Worm (Caenorhabditis elegans) whole organism, L3 larva: Measurements from ENCODE around the gene R09B5.11.

Experiments
- fkh-10 ChIP-seq: sonication (generic microtip); optimal IDR thresholded peaks from 2 replicates; lab custom pipeline; 2017; ENCODE audit warnings: missing biosample characterization, missing genetic modification reagents, missing genetic modification characterization
- mdl-1 ChIP-seq: fragments of 150-350 bp; optimal IDR thresholded peaks from 2 replicates; lab custom pipeline; 2014; ENCODE audit warnings: missing biosample characterization, missing genetic modification characterization
- mml-1 ChIP-seq: fragments of 150-350 bp; sonication (generic microtip); optimal IDR thresholded peaks from 3 replicates; lab custom pipeline; 2014; ENCODE audit warnings: missing biosample characterization, missing genetic modification characterization
- nhr-11 ChIP-seq: fragments of 150-350 bp; optimal IDR thresholded peaks from 2 replicates; lab custom pipeline; 2014; ENCODE audit warnings: missing biosample characterization, missing genetic modification characterization
- pha-4 ChIP-seq: fragments of 150-350 bp; optimal IDR thresholded peaks from 2 replicates; lab custom pipeline; 2014; ENCODE audit warnings: missing biosample characterization, missing genetic modification reagents, missing genetic modification characterization
- ztf-11 ChIP-seq: fragments of 150-350 bp; optimal IDR thresholded peaks from 2 replicates; lab custom pipeline; 2014; ENCODE audit warnings: missing biosample characterization, missing genetic modification characterization

DNA sequence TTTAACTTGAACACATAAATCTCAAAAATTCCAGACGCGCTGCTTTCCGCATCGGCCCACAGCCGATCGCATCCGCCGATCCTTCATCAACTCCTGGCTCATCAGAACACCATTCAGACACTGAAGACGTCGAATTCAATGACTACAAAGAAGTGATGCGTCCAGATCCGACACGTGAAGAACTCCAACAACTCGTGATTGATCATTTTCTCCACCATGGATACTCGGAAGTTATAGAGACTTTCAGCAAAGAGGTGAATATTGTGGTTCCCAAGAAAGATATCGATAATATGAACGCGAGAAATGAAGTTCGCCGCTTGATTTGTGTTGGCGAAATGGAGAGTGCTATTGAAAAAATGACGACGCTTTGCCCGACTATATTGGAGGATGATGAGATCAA is 29.9 kb downstream of the R09B5.11 start:
- TF ChIP-seq fkh-10 (GFP tag; lab: Kevin White, UChicago) (no peak), mml-1 (no peak), mdl-1 (tag; lab: Kevin White, UChicago) (no peak), nhr-11 (tag; lab: Kevin White, UChicago) (no peak), pha-4 (tag; lab: Kevin White, UChicago) (no peak), ztf-11 (no peak)
